Worm (Caenorhabditis elegans): ENCODE results near the gene Y57G11B.2.

The Y57G11B.2 gene

ce11 chrIV:14576471-14576870, 11.3 kb downstream of the Y57G11B.2 start (continued):
- TF ChIP-seq lin-26 (GFP tag; IDR thresholded peaks at IDR 0.05) (peak; percentile 86), Y95B8A.8 (GFP tag; IDR thresholded peaks at IDR 0.05) (no peak), nhr-179 (tag; optimal IDR thresholded peaks at IDR 0.05) (no peak), ccch-3 (GFP tag; optimal IDR thresholded peaks at IDR 0.05) (no peak), rcor-1 (GFP tag; IDR thresholded peaks at IDR 0.05) (peak; percentile 57), lsy-27 (tag; optimal IDR thresholded peaks at IDR 0.05; ENCODE audit: borderline replicate concordance, insufficient read depth) (peak; percentile 47), ceh-27 (GFP tag; optimal IDR thresholded peaks at IDR 0.05) (no peak), egrh-3 (GFP tag; IDR thresholded peaks at IDR 0.05) (peak; percentile 55; the same call in 1 of the 2 replicates), pbrm-1 (GFP tag; IDR thresholded peaks at IDR 0.05) (peak; percentile 77), B0035.1 (tag; optimal IDR thresholded peaks at IDR 0.05) (no peak), zfh-2 (GFP tag; conservative IDR thresholded peaks at IDR 0.05) (no peak), hmg-1.2 (GFP tag; IDR thresholded peaks at IDR 0.05) (peak; percentile 58), madf-8 (GFP tag; conservative IDR thresholded peaks at IDR 0.05) (no peak), rpc-1 (optimal IDR thresholded peaks at IDR 0.05) (peak; percentile 80), rpc-1 (tag; optimal IDR thresholded peaks at IDR 0.05) (peak; percentile 78), dpl-1 (GFP tag; optimal IDR thresholded peaks at IDR 0.05) (no peak), F49E8.2 (tag; optimal IDR thresholded peaks at IDR 0.05; ENCODE audit: insufficient read depth) (peak; percentile 17), lin-54 (GFP tag; optimal IDR thresholded peaks at IDR 0.05) (peak; percentile 51), somi-1 (GFP tag; optimal IDR thresholded peaks at IDR 0.05) (no peak), lag-1 (GFP tag; IDR thresholded peaks at IDR 0.05) (no peak), hlh-26 (GFP tag; conservative IDR thresholded peaks at IDR 0.05) (no peak), tlf-1 (GFP tag; optimal IDR thresholded peaks at IDR 0.05) (no peak), sptf-2 (GFP tag; optimal IDR thresholded peaks at IDR 0.05) (no peak), C06A6.2 (GFP tag; conservative IDR thresholded peaks at IDR 0.05) (no peak), nhr-120 (GFP tag; IDR thresholded peaks at IDR 0.05) (no peak), ztf-18 (tag; optimal IDR thresholded peaks at IDR 0.05) (no peak), chd-7 (tag; optimal IDR thresholded peaks at IDR 0.05) (no peak), pha-4 (tag; optimal IDR thresholded peaks at IDR 0.05) (no peak), mxl-1 (tag; optimal IDR thresholded peaks at IDR 0.05) (peak; percentile 39), D2030.7 (GFP tag; IDR thresholded peaks at IDR 0.05) (peak; percentile 42; the same call in 1 of the 2 replicates), lin-40 (tag; optimal IDR thresholded peaks at IDR 0.05) (no peak), ceh-100 (GFP tag; IDR thresholded peaks at IDR 0.05) (no peak), T07F8.4 (tag; optimal IDR thresholded peaks at IDR 0.05) (peak; percentile 39), B0336.3 (GFP tag; IDR thresholded peaks at IDR 0.05) (no peak), him-1 (tag; optimal IDR thresholded peaks at IDR 0.05) (peak; percentile 62), snpc-1.3 (tag; optimal IDR thresholded peaks at IDR 0.05; ENCODE audit: insufficient read depth) (peak; percentile 79), K12H6.12 (tag; optimal IDR thresholded peaks at IDR 0.05) (no peak), attf-6 (GFP tag; IDR thresholded peaks at IDR 0.05) (peak; percentile 98)

DNA sequence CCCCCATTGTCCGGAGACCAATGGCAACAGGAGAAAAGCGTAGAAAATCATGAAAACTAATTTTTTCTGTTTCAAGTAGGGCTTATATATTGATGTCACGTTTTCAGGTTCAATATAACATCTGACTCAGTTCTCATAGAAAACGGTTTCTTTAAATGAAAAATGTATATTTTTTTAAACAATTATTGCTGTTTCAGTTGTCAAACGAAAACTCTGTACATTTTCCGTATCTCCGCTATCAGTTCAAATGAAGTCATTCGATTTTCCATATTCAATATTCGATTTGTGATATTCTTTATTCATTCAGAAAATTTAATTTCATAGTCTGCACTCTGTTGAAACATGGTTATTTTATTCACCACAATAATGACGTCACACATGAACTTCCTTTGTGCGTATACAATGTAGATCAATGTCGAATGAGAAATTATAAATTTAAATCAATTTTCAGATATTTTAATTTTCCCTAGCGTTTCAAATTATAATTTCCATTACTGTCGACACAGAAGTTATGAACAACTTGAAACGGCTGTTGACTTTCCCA, 13.6 kb downstream of the Y57G11B.2 start, which contains the start of gene Y57G11B.8:
Gene Y57G11B.8, minus strand, starts transcription at position 51 of the 544 bp plus-strand sequence.
- TF ChIP-seq nhr-179 (tag; optimal IDR thresholded peaks at IDR 0.05) = no peak
- no peak for TF ChIP-seq snpc-3.4 (tag; optimal IDR thresholded peaks at IDR 0.05)
- TF ChIP-seq attf-6 (GFP tag; IDR thresholded peaks at IDR 0.05) = peak; percentile 40; the same call in 1 of the 2 replicates
- TF ChIP-seq ztf-18 (tag; optimal IDR thresholded peaks at IDR 0.05) = no peak
- no peak for TF ChIP-seq Y56A3A.18 (GFP tag; IDR thresholded peaks at IDR 0.05)
- TF ChIP-seq ama-1 (optimal IDR thresholded peaks at IDR 0.05) = no peak
- TF ChIP-seq ama-1 (GFP tag; optimal IDR thresholded peaks at IDR 0.05) = no peak
- TF ChIP-seq snpc-4 (GFP tag; optimal IDR thresholded peaks at IDR 0.05) = no peak
- peak in 1 of 4 experiments; percentile 52 for TF ChIP-seq snpc-4 (tag; optimal IDR thresholded peaks at IDR 0.05)
- no peak for TF ChIP-seq F10E7.11 (tag; optimal IDR thresholded peaks at IDR 0.05)

All from whole organism, young adult.